Fruit fly (Drosophila melanogaster): ENCODE results near the gene CG8219.

The CG8219 gene

DNA sequence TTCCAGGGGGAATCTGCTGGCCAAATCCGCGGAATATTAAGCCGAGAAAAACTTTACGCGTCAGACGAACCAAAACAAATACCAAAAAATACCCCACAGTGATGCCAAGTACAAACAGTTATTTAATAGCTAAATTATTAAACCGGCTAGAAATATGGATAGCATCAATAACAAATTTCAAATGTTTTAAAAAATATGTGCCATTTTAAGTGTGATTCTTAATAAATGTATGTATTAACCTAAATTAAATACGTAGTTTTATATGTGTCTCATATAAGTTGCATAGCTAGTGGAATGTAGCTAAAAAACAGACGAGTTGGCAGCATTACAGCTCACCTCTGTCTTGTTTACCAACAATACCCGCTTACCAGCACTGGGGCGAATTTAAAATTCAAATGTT, 18.5 kb upstream of the CG8219 start, which contains the start of gene CG10274 (continued):
- peak; percentile 74 for TF ChIP-seq CG10979 (tag; optimal IDR thresholded peaks at IDR 0.05)
- TF ChIP-seq fd102C (GFP tag; optimal IDR thresholded peaks at IDR 0.05) = peak; percentile 37
- no peak for TF ChIP-seq btn (GFP tag; optimal IDR thresholded peaks at IDR 0.05)
- no peak for TF ChIP-seq zf30C (GFP tag; optimal IDR thresholded peaks at IDR 0.05)
- TF ChIP-seq CG15269 (tag; optimal IDR thresholded peaks at IDR 0.05) = no peak
- TF ChIP-seq CG10654 (GFP tag; optimal IDR thresholded peaks at IDR 0.05) = peak; percentile 68
- peak; percentile 19 for TF ChIP-seq CG12299 (tag; optimal IDR thresholded peaks at IDR 0.05)
- peak; percentile 69 for TF ChIP-seq Bdp1 (GFP tag; optimal IDR thresholded peaks at IDR 0.05)
- peak; percentile 86 for TF ChIP-seq gem (tag; optimal IDR thresholded peaks at IDR 0.05)
- no peak for TF ChIP-seq CG10321 (GFP tag; IDR thresholded peaks at IDR 0.05)
- TF ChIP-seq ttk (GFP tag; IDR thresholded peaks at IDR 0.05) = peak; percentile 19; the same call in 1 of the 2 replicates
- peak; percentile 36 for TF ChIP-seq CG8089 (GFP tag; optimal IDR thresholded peaks at IDR 0.05)
- TF ChIP-seq Sry-δ (GFP tag; optimal IDR thresholded peaks at IDR 0.05) = peak; percentile 44
- peak; percentile 68 for TF ChIP-seq Atf-2 (GFP tag; optimal IDR thresholded peaks at IDR 0.05)
- peak; percentile 18 for TF ChIP-seq CG7928 (GFP tag; optimal IDR thresholded peaks at IDR 0.05)
- TF ChIP-seq CG30020 (tag; optimal IDR thresholded peaks at IDR 0.05) = peak; percentile 79
- TF ChIP-seq CG17829 (tag; optimal IDR thresholded peaks at IDR 0.05) = peak; percentile 78
- peak; percentile 71 for TF ChIP-seq CG1602 (GFP tag; optimal IDR thresholded peaks at IDR 0.05)
- TF ChIP-seq CG4730 (GFP tag; IDR thresholded peaks at IDR 0.05) = 0 out of 2 replicates have a peak, but pooled peaks have one; percentile 15
- TF ChIP-seq CG10959 (GFP tag; IDR thresholded peaks at IDR 0.05) = 0 out of 2 replicates have a peak, but pooled peaks have one; percentile 24
- TF ChIP-seq Nf-YC (tag; optimal IDR thresholded peaks at IDR 0.05) = no peak
- no peak; the same call in 2 of the 3 replicates for TF ChIP-seq CG11456 (GFP tag; IDR thresholded peaks at IDR 0.05)
- TF ChIP-seq sc (optimal IDR thresholded peaks at IDR 0.05) = no peak
- TF ChIP-seq sc (GFP tag; optimal IDR thresholded peaks at IDR 0.05) = peak; percentile 29
- TF ChIP-seq CG8944 (GFP tag; optimal IDR thresholded peaks at IDR 0.05) = peak; percentile 63
- TF ChIP-seq CG10274 (GFP tag; optimal IDR thresholded peaks at IDR 0.05) = peak; percentile 56
- peak; percentile 77 for TF ChIP-seq CG9215 (GFP tag; IDR thresholded peaks at IDR 0.05)
- no peak for TF ChIP-seq ara (GFP tag; IDR thresholded peaks at IDR 0.05)
- no peak for TF ChIP-seq Oaz (GFP tag; IDR thresholded peaks at IDR 0.05)
- TF ChIP-seq nau (GFP tag; optimal IDR thresholded peaks at IDR 0.05) = no peak
- no peak for TF ChIP-seq ftz-f1 (GFP tag; optimal IDR thresholded peaks at IDR 0.05)
- TF ChIP-seq sens-2 (GFP tag; IDR thresholded peaks at IDR 0.05) = no peak
- TF ChIP-seq Nf-YB (GFP tag; optimal IDR thresholded peaks at IDR 0.05) = peak; percentile 46
- TF ChIP-seq bigmax (GFP tag; optimal IDR thresholded peaks at IDR 0.05) = no peak
- peak; percentile 98 for TF ChIP-seq CG10267 (tag; optimal IDR thresholded peaks at IDR 0.05)
- TF ChIP-seq CG3995 (GFP tag; optimal IDR thresholded peaks at IDR 0.05) = peak; percentile 79
- TF ChIP-seq tgo (GFP tag; IDR thresholded peaks at IDR 0.05) = peak; percentile 77
- TF ChIP-seq CG5180 (GFP tag; optimal IDR thresholded peaks at IDR 0.05) = no peak
- TF ChIP-seq tna (GFP tag; IDR thresholded peaks at IDR 0.05; ENCODE audit: partially characterized antibody) = no peak
- no peak for TF ChIP-seq Dfd (GFP tag; optimal IDR thresholded peaks at IDR 0.05)
- peak; percentile 81 for TF ChIP-seq CG9817 (tag; optimal IDR thresholded peaks at IDR 0.05)
- TF ChIP-seq cato (GFP tag; optimal IDR thresholded peaks at IDR 0.05; ENCODE audit: borderline replicate concordance) = peak; percentile 56
- peak; percentile 86 for TF ChIP-seq CG14710 (tag; optimal IDR thresholded peaks at IDR 0.05)
- peak; percentile 72 for TF ChIP-seq CG10543 (GFP tag; optimal IDR thresholded peaks at IDR 0.05)
- no peak for TF ChIP-seq toy (GFP tag; IDR thresholded peaks at IDR 0.05)
- TF ChIP-seq CG10565 (GFP tag; optimal IDR thresholded peaks at IDR 0.05) = peak; percentile 33
- TF ChIP-seq z (GFP tag; IDR thresholded peaks at IDR 0.05) = no peak
- TF ChIP-seq CG15514 (GFP tag; optimal IDR thresholded peaks at IDR 0.05) = no peak
- TF ChIP-seq Asciz (GFP tag; optimal IDR thresholded peaks at IDR 0.05) = no peak
- peak; percentile 50 for TF ChIP-seq CG10366 (GFP tag; IDR thresholded peaks at IDR 0.05)
- no peak for TF ChIP-seq psq (GFP tag; optimal IDR thresholded peaks at IDR 0.05)
